Worm (Caenorhabditis elegans): ENCODE measurements around the gene K02C4.3.

DNA sequence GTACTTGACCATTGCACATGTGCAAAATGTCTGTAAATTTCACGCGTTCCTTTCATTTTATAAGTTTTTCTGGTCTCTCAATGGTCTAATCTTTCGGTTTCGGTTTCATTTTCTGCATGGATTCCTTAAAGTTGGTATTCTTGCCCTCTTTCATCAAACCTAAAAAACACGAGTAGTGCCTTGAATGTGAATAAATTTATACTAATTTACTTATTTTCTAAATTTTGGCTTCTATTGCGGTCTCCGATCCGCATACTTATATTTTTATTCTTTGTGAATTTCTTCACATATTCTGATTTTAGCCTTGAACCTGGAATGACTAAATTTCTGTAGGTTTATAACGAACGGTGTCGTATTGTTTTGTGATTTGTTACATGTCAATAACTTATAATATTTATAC, 20.7 kb downstream of the K02C4.3 start, which contains the start of gene pdha-1:
- TF ChIP-seq him-1 (tag; optimal IDR thresholded peaks at IDR 0.05) (no peak), W03F9.2 (tag; optimal IDR thresholded peaks at IDR 0.05) (no peak), dao-5 (tag; optimal IDR thresholded peaks at IDR 0.05) (no peak)

Data from whole organism, L4/young adult.